Fruit fly (Drosophila melanogaster) Kc167 (cell line): Measurements from ENCODE around the gene CG14839.

Experiments used
- Myc ChIP-seq: fragments of >200 bp; optimal IDR thresholded peaks from 2 replicates; lab custom pipeline; 2017; ENCODE audit warnings: missing external identifiers
- Sin3A ChIP-seq: fragments of >200 bp; optimal IDR thresholded peaks from 2 replicates; lab custom pipeline; 2018; ENCODE audit warnings: missing external identifiers
- h ChIP-seq: fragments of >200 bp; optimal IDR thresholded peaks from 3 replicates; lab custom pipeline; 2018; ENCODE audit warnings: missing external identifiers
- insv ChIP-seq: fragments of >200 bp; optimal IDR thresholded peaks from 3 replicates; lab custom pipeline; 2018; ENCODE audit warnings: missing external identifiers
- psq ChIP-seq: fragments of >200 bp; optimal IDR thresholded peaks from 2 replicates; lab custom pipeline; 2017; ENCODE audit warnings: missing external identifiers
- ttk ChIP-seq: sonication (Bioruptor generic); optimal IDR thresholded peaks from 2 replicates; lab custom pipeline; 2017; ENCODE audit warnings: missing external identifiers

DNA sequence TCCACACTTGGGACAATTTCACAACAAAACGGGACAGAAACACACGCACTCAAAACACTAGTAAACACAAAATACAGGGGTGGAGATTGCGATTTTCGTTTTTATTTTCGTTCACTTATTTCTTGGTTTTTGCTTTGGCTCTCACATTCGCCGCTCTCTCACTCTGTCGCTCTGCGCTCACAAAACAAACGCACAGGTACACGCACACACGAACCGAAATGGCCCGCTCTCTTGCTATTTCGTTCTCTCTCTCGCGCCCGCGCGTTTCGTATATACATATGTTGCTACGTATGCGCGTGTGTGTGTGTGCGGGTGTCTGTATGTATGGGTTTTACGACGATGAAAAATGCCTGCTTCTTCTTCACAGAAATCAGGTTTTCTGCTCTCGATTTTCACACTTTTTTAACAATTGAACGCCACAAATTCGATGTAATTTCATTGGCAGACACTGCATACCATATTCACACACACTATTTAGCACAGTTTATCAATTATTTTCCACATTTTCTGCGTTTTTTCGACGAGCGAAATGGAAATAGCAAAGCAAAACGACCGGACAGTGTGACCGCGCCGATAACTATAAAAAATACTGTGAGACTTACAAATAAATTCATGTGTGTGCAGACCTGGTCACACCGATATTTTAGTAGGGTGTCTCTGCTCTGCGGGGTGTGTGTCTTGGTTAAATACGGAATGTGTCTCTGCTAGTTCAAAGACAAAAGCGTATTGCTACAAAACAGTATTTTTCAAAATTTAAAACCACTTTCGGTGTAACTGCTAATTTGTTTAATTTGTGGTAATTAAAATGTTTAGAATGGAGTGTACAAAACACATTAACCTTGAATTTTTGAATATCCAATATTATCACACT, 24.4 kb downstream of the CG14839 start, which contains the start of gene trx:
- TF ChIP-seq psq (lab: Kevin White, UChicago) (no peak), h (lab: Kevin White, UChicago) (no peak), insv (lab: Kevin White, UChicago) (no peak), ttk (lab: Kevin White, UChicago) (no peak), Myc (lab: Kevin White, UChicago) (no peak), Sin3A (lab: Kevin White, UChicago) (no peak)
